Worm (Caenorhabditis elegans) whole organism, mixed stage, embryonic: ENCODE results near the gene C52A11.3.

Experiments
- elt-3 ChIP-seq: fragments of 150-350 bp; optimal IDR thresholded peaks from 2 replicates; lab custom pipeline; 2014; ENCODE audit warnings: missing biosample characterization, missing genetic modification characterization
- lsy-2 ChIP-seq: fragments of 150-350 bp; optimal IDR thresholded peaks from 2 replicates; lab custom pipeline; 2014; ENCODE audit warnings: missing biosample characterization, missing genetic modification characterization
- mep-1 ChIP-seq: fragments of 150-350 bp; optimal IDR thresholded peaks from 2 replicates; lab custom pipeline; 2017; ENCODE audit warnings: missing biosample characterization, missing genetic modification reagents, missing genetic modification characterization, inconsistent platforms
- nhr-12 ChIP-seq: fragments of 150-350 bp; optimal IDR thresholded peaks from 2 replicates; lab custom pipeline; 2014; ENCODE audit warnings: missing biosample characterization, missing genetic modification characterization
- nhr-28 ChIP-seq: fragments of 150-350 bp; optimal IDR thresholded peaks from 2 replicates; lab custom pipeline; 2014; ENCODE audit warnings: missing biosample characterization, missing genetic modification characterization
- pha-4 ChIP-seq: fragments of 150-350 bp; optimal IDR thresholded peaks from 2 replicates; lab custom pipeline; 2018; ENCODE audit warnings: missing biosample characterization, missing genetic modification reagents, missing genetic modification characterization
- snpc-4 ChIP-seq: fragments of 150-350 bp; optimal IDR thresholded peaks from 2 replicates; lab custom pipeline; 2014; ENCODE audit warnings: missing biosample characterization, missing genetic modification characterization
- sptf-1 ChIP-seq: sonication (generic microtip); optimal IDR thresholded peaks from 2 replicates; lab custom pipeline; 2017; ENCODE audit warnings: mild to moderate bottlenecking, missing genetic modification characterization, moderate library complexity, missing compliant biosample characterization
- unc-39 ChIP-seq: fragments of 150-350 bp; optimal IDR thresholded peaks from 2 replicates; lab custom pipeline; 2014; ENCODE audit warnings: missing biosample characterization, missing genetic modification characterization
- unc-62 ChIP-seq: fragments of 150-350 bp; optimal IDR thresholded peaks from 2 replicates; lab custom pipeline; 2014; ENCODE audit warnings: missing biosample characterization, missing genetic modification reagents, missing genetic modification characterization
- ztf-11 ChIP-seq: fragments of 150-350 bp; optimal IDR thresholded peaks from 2 replicates; lab custom pipeline; 2014; ENCODE audit warnings: missing biosample characterization, missing genetic modification characterization

ce11 chrII:10758951-10759350 lies 21.8 kb downstream of the C52A11.3 start:
- TF ChIP-seq unc-39 (tag; lab: Kevin White, UChicago) (no peak), nhr-12 (tag; lab: Kevin White, UChicago) (no peak), snpc-4 (tag; lab: Kevin White, UChicago) (no peak), mep-1 (no peak), unc-62 (GFP tag; lab: Kevin White, UChicago) (no peak), ztf-11 (no peak), sptf-1 (tag; lab: Kevin White, UChicago) (no peak), nhr-28 (tag; lab: Kevin White, UChicago) (no peak), elt-3 (tag; lab: Kevin White, UChicago) (no peak), lsy-2 (tag; lab: Kevin White, UChicago) (no peak), pha-4 (tag; lab: Kevin White, UChicago) (no peak)
